Fruit fly (Drosophila melanogaster) S2 (cell line): ENCODE data around the gene skd.

ENCODE experiments used
- CG8478 ChIP-seq: fragments of >200 bp; optimal IDR thresholded peaks from 2 replicates; lab custom pipeline; 2018
- CTCF ChIP-seq, 2 experiments: fragments of >200 bp; optimal IDR thresholded peaks; 2 replicates each; lab custom pipeline; 2018

The skd gene

dm6 chr3L:21041952-21042933 is 15.0 kb upstream of the skd start:
- TF ChIP-seq CTCF (optimal IDR thresholded peaks at IDR 0.05; lab: Kevin White, UChicago) (no peak), CG8478 (lab: Kevin White, UChicago) (no peak)

DNA sequence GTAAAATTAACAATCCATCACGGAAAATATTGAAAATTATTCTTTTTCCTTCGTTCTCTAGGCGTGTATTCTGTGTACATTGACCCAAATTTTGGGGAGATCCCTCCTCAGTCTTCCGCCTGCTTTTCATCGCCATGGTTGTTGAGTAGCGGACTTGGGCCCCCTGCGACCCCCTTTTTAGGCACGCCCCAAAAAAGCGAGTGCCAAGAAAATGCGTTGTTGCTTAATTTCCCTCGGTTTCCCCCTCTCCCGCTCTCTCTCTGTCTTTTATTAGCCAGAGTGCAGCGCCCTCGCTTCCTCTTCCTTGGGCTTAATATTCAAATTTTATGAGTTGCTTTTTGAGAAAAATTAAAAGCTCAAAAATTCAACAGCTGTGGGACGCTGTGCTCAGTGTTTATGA is 13.6 kb upstream of the skd start:
- TF ChIP-seq CTCF (optimal IDR thresholded peaks at IDR 0.05; lab: Kevin White, UChicago) (no peak), CG8478 (lab: Kevin White, UChicago) (no peak)

dm6 chr3L:21037404-21037803 is 10.2 kb upstream of the skd start:
- TF ChIP-seq CG8478 (lab: Kevin White, UChicago) (no peak), CTCF (optimal IDR thresholded peaks at IDR 0.05; lab: Kevin White, UChicago) (no peak)

- no peak for TF ChIP-seq CG8478 (lab: Kevin White, UChicago)
- TF ChIP-seq CTCF (optimal IDR thresholded peaks at IDR 0.05; lab: Kevin White, UChicago): no peak
Measured at dm6 chr3L:21036257-21036957, 9.2 kb upstream of the skd start.

DNA sequence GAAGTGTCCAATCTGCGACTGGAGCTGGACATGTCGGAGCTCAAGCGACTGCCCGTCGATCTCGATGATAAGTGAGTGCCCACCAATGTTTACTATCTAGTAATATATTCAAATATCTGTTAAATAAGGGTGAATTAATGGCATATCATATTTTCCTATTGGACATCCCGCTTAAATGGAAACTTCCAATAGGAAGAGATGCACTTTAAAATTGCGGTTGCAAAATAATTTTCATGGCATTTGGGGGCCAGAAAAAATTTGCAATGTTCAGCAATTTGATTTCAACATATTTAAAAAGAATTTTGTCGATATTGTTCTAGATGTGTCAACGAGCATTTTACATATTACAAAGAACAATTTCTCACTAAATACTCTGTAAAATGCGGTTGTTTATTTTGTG is 8.0 kb upstream of the skd start:
- TF ChIP-seq CTCF (optimal IDR thresholded peaks at IDR 0.05; lab: Kevin White, UChicago): no peak
- no peak for TF ChIP-seq CG8478 (lab: Kevin White, UChicago)

DNA sequence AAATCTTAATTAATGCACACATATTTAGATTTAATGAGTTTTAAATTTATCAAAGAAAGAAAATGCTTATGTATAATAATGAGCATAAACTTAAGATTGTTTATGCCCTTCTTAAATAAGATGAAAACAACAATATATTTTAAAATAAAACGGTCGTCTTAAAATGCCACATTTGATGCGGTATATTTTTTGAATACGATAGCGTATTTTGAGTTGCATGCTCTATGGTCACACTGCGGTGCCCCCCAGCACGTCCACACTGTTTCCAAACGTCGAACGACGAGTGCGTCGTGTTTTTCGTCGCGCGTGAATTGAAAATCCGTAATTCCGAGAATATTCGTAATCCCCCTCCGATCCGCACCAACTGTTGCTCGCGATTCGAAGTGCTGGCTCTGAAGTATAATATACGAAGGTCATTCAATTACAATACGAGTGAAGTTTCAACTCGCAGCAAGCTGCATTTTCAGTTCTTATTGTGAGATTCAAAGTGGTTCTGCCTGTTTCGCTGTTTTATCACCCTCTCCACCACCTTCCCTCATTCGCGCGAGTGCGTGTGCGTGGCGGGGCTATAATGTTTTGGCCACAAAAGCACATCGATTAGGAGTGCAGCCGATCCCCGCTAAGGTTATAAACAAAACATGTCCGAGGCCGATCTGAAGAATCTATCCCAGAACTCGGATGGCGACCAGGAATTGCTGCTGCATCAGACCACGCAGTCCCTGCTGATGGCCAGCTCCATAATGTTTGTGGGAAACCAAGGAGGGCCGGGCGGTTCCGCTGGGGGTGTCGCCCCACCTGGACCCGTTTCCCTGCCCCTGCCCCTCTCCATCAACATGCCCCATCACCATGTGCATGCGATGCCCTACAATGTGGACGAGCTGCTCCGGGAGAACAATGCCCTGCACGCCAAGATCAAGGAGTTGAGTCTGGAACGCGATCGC is 7.3 kb upstream of the skd start, which contains the start of gene siz:
Gene siz (plus strand): TSS at position 255 of the 941 bp plus-strand sequence.
- TF ChIP-seq CG8478 (lab: Kevin White, UChicago) (no peak), CTCF (optimal IDR thresholded peaks at IDR 0.05; lab: Kevin White, UChicago) (no peak)

- no peak for TF ChIP-seq CG8478 (lab: Kevin White, UChicago)
- TF ChIP-seq CTCF (optimal IDR thresholded peaks at IDR 0.05; lab: Kevin White, UChicago): no peak
Measured at dm6 chr3L:21034103-21034280, 6.8 kb upstream of the skd start, which contains the start of gene CG10581. CG10581 (minus strand) TSS chr3L:21034203.

- TF ChIP-seq CTCF (optimal IDR thresholded peaks at IDR 0.05; lab: Kevin White, UChicago) (no peak), CG8478 (lab: Kevin White, UChicago) (no peak)
Measured at dm6 chr3L:21031093-21031930, 4.1 kb upstream of the skd start, which contains the start of the genes CG10584 and Polr3E. CG10584 (minus strand) TSS chr3L:21031360. Polr3E (plus strand) TSS chr3L:21031825.

dm6 chr3L:21027657-21028255 is 522 bp upstream of the skd start, which contains the start of gene Pdss2:
Pdss2 (plus strand) TSS chr3L:21027915.
- no peak for TF ChIP-seq CG8478 (lab: Kevin White, UChicago)

dm6 chr3L:21026025-21026916 is 963 bp downstream of the skd start:
- TF ChIP-seq CG8478 (lab: Kevin White, UChicago) (peak; percentile 25), CTCF (optimal IDR thresholded peaks at IDR 0.05; lab: Kevin White, UChicago) (peak in 1 of 2 experiments; percentile 51)

- TF ChIP-seq CTCF (optimal IDR thresholded peaks at IDR 0.05; lab: Kevin White, UChicago): no peak
- TF ChIP-seq CG8478 (lab: Kevin White, UChicago): no peak
Measured at dm6 chr3L:21024965-21025833, 2.0 kb downstream of the skd start.
